Worm (Caenorhabditis elegans): ENCODE data around the gene ugt-49.

The ugt-49 gene

DNA sequence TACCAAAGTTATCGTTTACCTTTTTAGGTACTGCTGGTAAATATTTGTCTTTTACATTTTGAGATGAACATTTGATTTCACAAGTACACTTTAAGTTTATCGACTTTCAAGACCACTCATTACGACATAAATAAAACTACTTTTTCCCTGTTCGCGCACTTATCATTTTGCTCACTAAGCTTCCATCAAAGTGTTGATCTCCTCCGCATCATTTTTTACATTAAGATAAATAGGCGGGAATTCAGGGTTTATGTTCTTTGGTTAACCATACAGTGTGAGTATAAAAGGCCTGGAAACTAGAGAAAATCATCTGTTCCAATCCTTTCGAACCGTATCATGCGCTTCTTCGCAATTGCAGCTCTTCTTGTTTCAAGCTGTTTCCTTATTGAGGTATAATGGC is 10.0 kb downstream of the ugt-49 start, which contains the start of gene pqn-2:
Gene pqn-2 (plus strand): TSS at position 301 of the 400 bp plus-strand sequence.
- no peak for TF ChIP-seq snpc-3.4 (tag; optimal IDR thresholded peaks at IDR 0.05)
- no peak for TF ChIP-seq C06A6.2 (GFP tag; conservative IDR thresholded peaks at IDR 0.05)
- no peak for TF ChIP-seq him-1 (tag; optimal IDR thresholded peaks at IDR 0.05)
- no peak for TF ChIP-seq aptf-2 (GFP tag; conservative IDR thresholded peaks at IDR 0.05)
- no peak for TF ChIP-seq ztf-3 (GFP tag; optimal IDR thresholded peaks at IDR 0.05)
- TF ChIP-seq ceh-27 (GFP tag; optimal IDR thresholded peaks at IDR 0.05): no peak
- no peak for TF ChIP-seq tbp1 (GFP tag; optimal IDR thresholded peaks at IDR 0.05)
- TF ChIP-seq nhr-179 (tag; optimal IDR thresholded peaks at IDR 0.05): no peak
- TF ChIP-seq T07F8.4 (tag; optimal IDR thresholded peaks at IDR 0.05): no peak
- TF ChIP-seq lin-40 (tag; optimal IDR thresholded peaks at IDR 0.05): no peak
- no peak for TF ChIP-seq dox-1 (GFP tag; IDR thresholded peaks at IDR 0.05)
- TF ChIP-seq madf-10 (tag; optimal IDR thresholded peaks at IDR 0.05): no peak
- TF ChIP-seq tlf-1 (GFP tag; optimal IDR thresholded peaks at IDR 0.05): no peak
- TF ChIP-seq nfya-2 (GFP tag; IDR thresholded peaks at IDR 0.05): no peak
- no peak for TF ChIP-seq athp-1 (tag; optimal IDR thresholded peaks at IDR 0.05)

DNA sequence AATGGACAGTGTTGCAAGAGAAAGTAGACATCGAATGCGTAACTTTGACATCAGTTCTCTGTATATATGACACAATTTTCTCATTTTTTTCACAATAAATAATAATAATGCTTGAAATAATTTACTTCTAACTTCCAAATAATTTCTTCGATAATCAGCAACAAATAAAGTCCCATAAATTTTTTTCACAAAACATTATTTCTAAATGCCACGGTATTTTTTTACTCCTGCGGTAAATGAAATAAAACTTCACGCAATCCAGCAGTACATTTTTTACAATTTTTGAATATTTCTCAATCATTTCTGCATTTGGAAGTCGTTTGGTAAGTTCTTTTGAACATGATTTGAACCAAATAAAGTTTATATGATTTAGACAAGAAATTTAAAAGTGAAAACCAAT is 11.8 kb downstream of the ugt-49 start, which contains the start of gene spe-10:
Gene spe-10 (plus strand): TSS at position 301 of the 400 bp plus-strand sequence.
- TF ChIP-seq lir-1 (GFP tag; conservative IDR thresholded peaks at IDR 0.05) (no peak), egl-44 (GFP tag; IDR thresholded peaks at IDR 0.05) (no peak), B0035.1 (tag; optimal IDR thresholded peaks at IDR 0.05) (no peak), dox-1 (GFP tag; IDR thresholded peaks at IDR 0.05) (no peak), D2030.7 (GFP tag; IDR thresholded peaks at IDR 0.05) (no peak), rec-8 (tag; optimal IDR thresholded peaks at IDR 0.05) (no peak), hlh-26 (GFP tag; conservative IDR thresholded peaks at IDR 0.05) (no peak), ceh-91 (GFP tag; IDR thresholded peaks at IDR 0.05) (no peak), cebp-2 (GFP tag; IDR thresholded peaks at IDR 0.05) (no peak), atf-7 (tag; optimal IDR thresholded peaks at IDR 0.05) (no peak), repo-1 (tag; optimal IDR thresholded peaks at IDR 0.05) (no peak), F10E7.11 (tag; optimal IDR thresholded peaks at IDR 0.05) (no peak), ztf-3 (GFP tag; optimal IDR thresholded peaks at IDR 0.05) (no peak), snpc-1.3 (tag; optimal IDR thresholded peaks at IDR 0.05; ENCODE audit: insufficient read depth) (no peak), ztf-25 (GFP tag; IDR thresholded peaks at IDR 0.05) (no peak), nhr-120 (GFP tag; IDR thresholded peaks at IDR 0.05) (no peak)

DNA sequence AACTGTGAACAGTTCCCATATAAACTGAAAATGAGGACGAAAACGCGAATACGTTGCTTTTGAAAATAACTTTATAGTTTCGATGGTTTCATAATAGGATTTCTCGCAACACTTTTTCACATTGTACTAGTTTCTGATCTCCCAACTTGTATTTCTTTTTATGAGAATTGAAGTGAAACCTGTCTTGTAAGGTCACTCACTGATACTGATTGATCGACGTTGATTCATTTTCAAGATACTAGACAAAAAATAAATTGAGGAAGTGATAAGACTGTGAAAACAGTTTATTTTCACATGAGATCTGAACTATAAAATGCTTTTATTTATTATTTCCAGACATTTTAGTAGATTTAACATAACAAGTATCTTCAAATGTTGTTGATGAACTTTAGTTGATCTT is 15.3 kb downstream of the ugt-49 start:
- TF ChIP-seq tlf-1 (GFP tag; optimal IDR thresholded peaks at IDR 0.05) (no peak), hmg-1.2 (GFP tag; IDR thresholded peaks at IDR 0.05) (no peak), fkh-3 (tag; optimal IDR thresholded peaks at IDR 0.05) (no peak), ztf-28 (GFP tag; IDR thresholded peaks at IDR 0.05) (no peak), cebp-2 (GFP tag; IDR thresholded peaks at IDR 0.05) (no peak), xnd-1 (tag; optimal IDR thresholded peaks at IDR 0.05) (no peak), mel-28 (tag; optimal IDR thresholded peaks at IDR 0.05; ENCODE audit: borderline replicate concordance) (no peak), nhr-120 (GFP tag; IDR thresholded peaks at IDR 0.05) (no peak), C17E4.6 (GFP tag; IDR thresholded peaks at IDR 0.05) (no peak), D2030.7 (GFP tag; IDR thresholded peaks at IDR 0.05) (no peak), Y53F4B.3 (GFP tag; IDR thresholded peaks at IDR 0.05) (no peak), F10E7.11 (tag; optimal IDR thresholded peaks at IDR 0.05) (no peak)

Measured in whole organism, young adult.